Worm (Caenorhabditis elegans): Measurements from ENCODE around the gene F10C5.3.

Gene F10C5.3

DNA sequence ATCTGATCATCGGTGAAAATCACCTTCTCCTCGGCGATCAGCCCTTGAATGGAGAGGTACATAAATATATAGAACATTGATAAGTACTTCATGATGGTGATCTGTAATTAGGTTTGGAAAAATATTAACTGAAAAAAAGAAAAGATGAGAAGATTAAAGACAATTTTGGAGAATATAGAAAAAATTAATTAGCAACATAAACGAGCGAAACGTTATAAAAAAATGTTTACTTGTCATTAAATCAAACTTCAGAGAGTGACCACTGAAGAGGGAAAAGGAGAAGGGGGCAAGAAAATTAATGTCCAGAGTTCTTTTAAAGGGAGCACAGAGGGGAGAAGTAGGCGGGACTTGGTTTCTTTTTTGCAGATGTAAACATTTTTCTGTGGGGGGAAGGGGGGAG is 43.2 kb downstream of the F10C5.3 start, which contains the start of gene T22F7.4:
Gene T22F7.4, minus strand, starts transcription at position 101 of the 400 bp plus-strand sequence.
- TF ChIP-seq tab-1 (GFP tag; IDR thresholded peaks at IDR 0.05): no peak
- TF ChIP-seq ztf-23 (GFP tag; IDR thresholded peaks at IDR 0.05): no peak
- TF ChIP-seq klf-2 (GFP tag; conservative IDR thresholded peaks at IDR 0.05): no peak
- TF ChIP-seq ztf-29 (GFP tag; IDR thresholded peaks at IDR 0.05): no peak
- no peak for TF ChIP-seq med-1 (GFP tag; optimal IDR thresholded peaks at IDR 0.05; ENCODE audit: insufficient read depth)
- TF ChIP-seq flt-1 (GFP tag; IDR thresholded peaks at IDR 0.05): no peak
- TF ChIP-seq ref-1 (GFP tag; conservative IDR thresholded peaks at IDR 0.05): no peak
- no peak for TF ChIP-seq T22C8.4 (GFP tag; IDR thresholded peaks at IDR 0.05)
- no peak for TF ChIP-seq cog-1 (tag; optimal IDR thresholded peaks at IDR 0.05)

DNA sequence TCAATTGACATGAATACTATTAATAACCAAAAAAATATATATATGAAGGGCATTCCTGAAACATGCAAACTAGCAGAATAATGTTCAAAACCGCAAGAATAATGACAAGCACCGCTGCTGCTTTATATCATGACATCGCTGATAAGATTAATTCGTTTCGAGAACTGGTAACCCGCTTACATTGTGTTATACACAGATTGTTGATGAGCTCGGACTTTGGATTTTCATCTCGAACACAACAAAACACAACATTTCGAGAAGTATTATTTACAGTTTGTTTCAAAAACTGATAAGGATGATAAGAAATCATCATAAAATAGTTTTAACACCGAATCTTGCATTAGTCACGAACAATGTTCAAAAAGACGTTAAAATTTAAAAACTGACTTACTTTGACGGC is 47.2 kb downstream of the F10C5.3 start:
- TF ChIP-seq klf-2 (GFP tag; conservative IDR thresholded peaks at IDR 0.05): no peak

DNA sequence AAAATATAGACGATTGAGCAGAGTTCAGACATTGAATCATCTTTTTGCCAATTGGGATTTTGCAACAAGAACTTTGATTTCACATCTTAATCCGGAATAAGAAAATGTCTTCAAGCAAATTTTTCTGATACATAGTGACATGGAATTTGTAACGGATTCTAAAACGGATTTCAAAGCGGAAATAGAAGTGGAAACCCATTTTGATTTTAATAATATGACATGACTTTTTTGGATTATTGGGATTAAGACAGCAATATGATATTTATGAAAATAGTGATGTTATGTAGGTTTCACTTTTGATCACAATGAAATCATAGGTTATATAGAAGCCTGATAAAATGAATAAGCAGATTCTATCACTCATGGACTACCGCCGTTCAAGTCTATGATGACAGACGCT is 48.5 kb downstream of the F10C5.3 start:
- no peak for TF ChIP-seq cog-1 (tag; optimal IDR thresholded peaks at IDR 0.05)
- no peak for TF ChIP-seq flt-1 (GFP tag; IDR thresholded peaks at IDR 0.05)
- TF ChIP-seq ref-1 (GFP tag; conservative IDR thresholded peaks at IDR 0.05): no peak
- TF ChIP-seq med-1 (GFP tag; optimal IDR thresholded peaks at IDR 0.05; ENCODE audit: insufficient read depth): no peak
- TF ChIP-seq ztf-23 (GFP tag; IDR thresholded peaks at IDR 0.05): no peak
- no peak for TF ChIP-seq tab-1 (GFP tag; IDR thresholded peaks at IDR 0.05)
- TF ChIP-seq ztf-29 (GFP tag; IDR thresholded peaks at IDR 0.05): no peak

Measured in whole organism, midembryonic.